Worm (Caenorhabditis elegans) whole organism, mixed stage, embryonic: ENCODE data around the gene cfp-1.
A peak's percentile ranks its signal among the peaks of the same experiment; 100 is the strongest.

ENCODE experiments used
- M03D4.4 ChIP-seq: sonication (generic microtip); optimal IDR thresholded peaks from 2 replicates; lab custom pipeline; 2017; ENCODE audit warnings: mild to moderate bottlenecking, missing genetic modification characterization, missing compliant biosample characterization
- bed-3 ChIP-seq: fragments of 200-800 bp; sonication (Bioruptor generic); optimal IDR thresholded peaks from 3 replicates; lab custom pipeline; 2018; ENCODE audit warnings: mild to moderate bottlenecking, missing genetic modification characterization, moderate library complexity, missing compliant biosample characterization
- blmp-1 ChIP-seq: fragments of 150-350 bp; optimal IDR thresholded peaks from 2 replicates; lab custom pipeline; 2014; ENCODE audit warnings: missing biosample characterization, missing genetic modification characterization
- ceh-39 ChIP-seq: fragments of 150-350 bp; optimal IDR thresholded peaks from 2 replicates; lab custom pipeline; 2014; ENCODE audit warnings: missing biosample characterization, missing genetic modification characterization
- ceh-43 ChIP-seq: fragments of 200-800 bp; sonication (Bioruptor generic); optimal IDR thresholded peaks from 2 replicates; lab custom pipeline; 2018; ENCODE audit warnings: mild to moderate bottlenecking, missing genetic modification characterization, moderate library complexity, missing compliant biosample characterization
- ces-1 ChIP-seq: fragments of 150-350 bp; optimal IDR thresholded peaks from 2 replicates; lab custom pipeline; 2014; ENCODE audit warnings: missing biosample characterization, missing genetic modification reagents, missing genetic modification characterization
- cnd-1 ChIP-seq: fragments of 200-800 bp; sonication (Bioruptor generic); optimal IDR thresholded peaks from 2 replicates; lab custom pipeline; 2018; ENCODE audit warnings: mild to moderate bottlenecking, missing genetic modification characterization, missing compliant biosample characterization
- drap-1 ChIP-seq: fragments of 200-800 bp; sonication (Bioruptor generic); optimal IDR thresholded peaks from 3 replicates; lab custom pipeline; 2018; ENCODE audit warnings: mild to moderate bottlenecking, missing genetic modification characterization, missing compliant biosample characterization
- elt-1 ChIP-seq: sonication (generic microtip); optimal IDR thresholded peaks from 2 replicates; lab custom pipeline; 2017; ENCODE audit warnings: missing genetic modification characterization, mild to moderate bottlenecking, missing compliant biosample characterization, antibody characterized with exemption, moderate library complexity, borderline replicate concordance; ENCODE audit not compliant: insufficient read depth
- elt-3 ChIP-seq: fragments of 150-350 bp; optimal IDR thresholded peaks from 2 replicates; lab custom pipeline; 2014; ENCODE audit warnings: missing biosample characterization, missing genetic modification characterization
- flh-1 ChIP-seq: fragments of 200-800 bp; sonication (Bioruptor generic); optimal IDR thresholded peaks from 2 replicates; lab custom pipeline; 2018; ENCODE audit warnings: mild to moderate bottlenecking, missing genetic modification characterization, moderate library complexity, missing compliant biosample characterization
- hlh-1 ChIP-seq: fragments of 150-350 bp; optimal IDR thresholded peaks from 2 replicates; lab custom pipeline; 2014; ENCODE audit warnings: missing biosample characterization, missing genetic modification reagents, missing genetic modification characterization
- lin-13 ChIP-seq: fragments of 150-350 bp; optimal IDR thresholded peaks from 2 replicates; lab custom pipeline; 2014; ENCODE audit warnings: missing biosample characterization, missing genetic modification characterization
- lin-32 ChIP-seq: fragments of 200-800 bp; sonication (Bioruptor generic); optimal IDR thresholded peaks from 2 replicates; lab custom pipeline; 2018; ENCODE audit warnings: mild to moderate bottlenecking, missing genetic modification characterization, missing compliant biosample characterization
- lsy-2 ChIP-seq: fragments of 150-350 bp; optimal IDR thresholded peaks from 2 replicates; lab custom pipeline; 2014; ENCODE audit warnings: missing biosample characterization, missing genetic modification characterization
- mab-5 ChIP-seq: fragments of 150-350 bp; optimal IDR thresholded peaks from 2 replicates; lab custom pipeline; 2014; ENCODE audit warnings: missing biosample characterization, missing genetic modification characterization
- mep-1 ChIP-seq: fragments of 150-350 bp; optimal IDR thresholded peaks from 2 replicates; lab custom pipeline; 2017; ENCODE audit warnings: missing biosample characterization, missing genetic modification reagents, missing genetic modification characterization, inconsistent platforms
- mls-2 ChIP-seq: sonication (generic microtip); optimal IDR thresholded peaks from 2 replicates; lab custom pipeline; 2016; ENCODE audit warnings: mild to moderate bottlenecking, missing genetic modification characterization, moderate library complexity, missing compliant biosample characterization
- nhr-12 ChIP-seq: fragments of 150-350 bp; optimal IDR thresholded peaks from 2 replicates; lab custom pipeline; 2014; ENCODE audit warnings: missing biosample characterization, missing genetic modification characterization
- nhr-2 ChIP-seq: fragments of 150-350 bp; optimal IDR thresholded peaks from 2 replicates; lab custom pipeline; 2014; ENCODE audit warnings: missing biosample characterization, missing genetic modification characterization
- nhr-237 ChIP-seq: fragments of 150-350 bp; optimal IDR thresholded peaks from 2 replicates; lab custom pipeline; 2014; ENCODE audit warnings: missing biosample characterization, missing genetic modification characterization
- nhr-28 ChIP-seq: fragments of 150-350 bp; optimal IDR thresholded peaks from 2 replicates; lab custom pipeline; 2014; ENCODE audit warnings: missing biosample characterization, missing genetic modification characterization
- nhr-76 ChIP-seq: sonication (generic microtip); optimal IDR thresholded peaks from 2 replicates; lab custom pipeline; 2017; ENCODE audit warnings: missing biosample characterization, missing genetic modification characterization
- pha-4 ChIP-seq: fragments of 150-350 bp; optimal IDR thresholded peaks from 2 replicates; lab custom pipeline; 2018; ENCODE audit warnings: missing biosample characterization, missing genetic modification reagents, missing genetic modification characterization
- snpc-4 ChIP-seq: fragments of 150-350 bp; optimal IDR thresholded peaks from 2 replicates; lab custom pipeline; 2014; ENCODE audit warnings: missing biosample characterization, missing genetic modification characterization
- sptf-1 ChIP-seq: sonication (generic microtip); optimal IDR thresholded peaks from 2 replicates; lab custom pipeline; 2017; ENCODE audit warnings: mild to moderate bottlenecking, missing genetic modification characterization, moderate library complexity, missing compliant biosample characterization
- tbx-8 ChIP-seq: fragments of 200-800 bp; sonication (Bioruptor generic); optimal IDR thresholded peaks from 2 replicates; lab custom pipeline; 2018; ENCODE audit warnings: mild to moderate bottlenecking, missing genetic modification characterization, moderate library complexity, missing compliant biosample characterization
- unc-120 ChIP-seq: sonication (generic microtip); optimal IDR thresholded peaks from 2 replicates; lab custom pipeline; 2017; ENCODE audit warnings: missing genetic modification characterization, missing compliant biosample characterization; ENCODE audit not compliant: poor library complexity, severe bottlenecking
- unc-62 ChIP-seq: fragments of 150-350 bp; optimal IDR thresholded peaks from 2 replicates; lab custom pipeline; 2014; ENCODE audit warnings: missing biosample characterization, missing genetic modification reagents, missing genetic modification characterization
- zip-8 ChIP-seq: fragments of 150-350 bp; optimal IDR thresholded peaks from 2 replicates; lab custom pipeline; 2014; ENCODE audit warnings: missing biosample characterization, missing genetic modification characterization
- ztf-11 ChIP-seq: fragments of 150-350 bp; optimal IDR thresholded peaks from 2 replicates; lab custom pipeline; 2014; ENCODE audit warnings: missing biosample characterization, missing genetic modification characterization

The cfp-1 gene

DNA sequence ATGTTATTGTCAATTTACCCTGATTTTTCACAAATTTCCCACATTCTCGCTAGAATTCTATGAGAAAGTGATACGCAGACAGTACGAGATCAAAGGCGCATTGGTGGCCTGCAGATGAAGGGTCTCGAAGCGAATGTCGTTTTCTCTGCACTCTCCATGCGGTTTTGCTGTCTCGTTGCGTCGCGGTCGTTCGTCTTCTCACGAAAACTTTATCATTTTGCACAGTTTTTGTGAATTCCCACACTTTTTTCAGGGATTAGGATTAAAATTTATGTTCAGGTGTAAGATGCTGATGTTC, 6.3 kb upstream of the cfp-1 start:
- TF ChIP-seq hlh-1 (tag; lab: Kevin White, UChicago) (peak; percentile 31), nhr-28 (tag; lab: Kevin White, UChicago) (no peak), mep-1 (peak; percentile 86), nhr-237 (tag; lab: Kevin White, UChicago) (peak; percentile 66), elt-1 (tag; lab: Kevin White, UChicago) (no peak), drap-1 (no peak), ceh-39 (tag; lab: Kevin White, UChicago) (peak; percentile 79), nhr-2 (tag; lab: Kevin White, UChicago) (no peak), lin-13 (tag; lab: Kevin White, UChicago) (peak; percentile 91), lsy-2 (peak; percentile 82), pha-4 (tag; lab: Kevin White, UChicago) (peak; percentile 95), ces-1 (GFP tag; lab: Kevin White, UChicago) (peak; percentile 68)
- TF ChIP-seq, all 35 proteins: peak for 8

DNA sequence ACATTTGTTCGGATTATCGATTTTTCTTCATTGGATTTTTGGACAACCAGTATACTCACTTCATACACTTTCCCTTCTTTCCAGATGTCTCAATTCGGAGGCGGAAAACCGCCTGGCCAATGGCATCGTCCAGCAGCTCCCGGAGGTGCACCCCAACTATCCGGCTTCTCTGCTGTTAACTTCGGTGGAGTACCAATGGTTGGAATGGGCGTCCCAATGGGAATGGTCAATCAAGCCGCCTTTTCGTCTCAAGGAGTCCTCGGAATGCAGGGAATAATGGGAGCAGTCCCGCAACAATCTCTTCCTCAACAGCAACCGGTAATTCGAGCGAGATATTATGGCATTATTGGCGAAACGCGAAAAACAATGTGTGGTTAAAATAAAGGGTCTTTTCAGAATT, 5.8 kb upstream of the cfp-1 start, which contains the start of gene ccar-1:
TSS of gene ccar-1 (plus strand) at position 83 of the 400 bp plus-strand sequence.
- TF ChIP-seq ztf-11 (no peak), ceh-39 (tag; lab: Kevin White, UChicago) (no peak), bed-3 (GFP tag; lab: Kevin White, UChicago) (no peak), nhr-28 (tag; lab: Kevin White, UChicago) (no peak), tbx-8 (GFP tag; lab: Kevin White, UChicago) (no peak), drap-1 (no peak), lin-32 (GFP tag; lab: Kevin White, UChicago) (peak; percentile 19)

DNA sequence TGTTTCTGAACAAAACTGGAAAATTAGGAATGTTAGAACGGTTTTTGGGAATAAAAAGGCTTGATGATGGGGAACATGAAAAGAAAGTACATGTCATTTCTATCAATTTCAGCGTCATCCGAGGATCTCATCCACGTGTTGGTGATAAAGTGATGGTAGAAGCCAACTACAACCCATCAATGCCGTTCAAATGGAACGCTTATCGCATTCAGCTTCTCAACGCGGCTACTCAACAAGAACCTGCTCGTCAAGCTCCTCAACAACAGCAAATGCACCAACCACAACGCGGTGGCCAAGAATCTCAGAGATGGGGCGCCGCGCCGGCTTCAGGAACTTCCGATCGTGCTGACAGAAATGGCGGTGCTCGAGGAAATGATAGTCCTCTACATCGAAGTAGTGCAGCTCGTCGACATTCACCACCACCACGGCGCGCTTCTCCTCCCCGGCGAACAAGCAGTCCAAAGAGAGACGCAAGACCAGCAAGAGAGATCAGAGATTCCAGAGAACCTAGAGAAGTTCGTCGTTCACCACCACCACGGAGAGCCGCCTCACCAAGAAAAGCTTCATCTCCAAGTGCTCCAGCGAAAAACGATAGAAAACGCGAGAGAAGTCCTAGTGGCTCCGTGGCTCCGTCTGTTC, 5.1 kb upstream of the cfp-1 start:
- TF ChIP-seq M03D4.4: no peak
- TF ChIP-seq cnd-1 (tag; lab: Kevin White, UChicago): no peak
- no peak for TF ChIP-seq ztf-11
- no peak for TF ChIP-seq tbx-8 (GFP tag; lab: Kevin White, UChicago)
- TF ChIP-seq nhr-2 (tag; lab: Kevin White, UChicago): no peak
- TF ChIP-seq nhr-237 (tag; lab: Kevin White, UChicago): no peak
- no peak for TF ChIP-seq ces-1 (GFP tag; lab: Kevin White, UChicago)
- TF ChIP-seq mep-1: no peak
- TF ChIP-seq elt-3 (tag; lab: Kevin White, UChicago): no peak
- TF ChIP-seq blmp-1: no peak
- no peak for TF ChIP-seq mls-2 (tag; lab: Kevin White, UChicago)
- no peak for TF ChIP-seq snpc-4
- TF ChIP-seq mab-5 (tag; lab: Kevin White, UChicago): no peak
- TF ChIP-seq nhr-76 (tag; lab: Kevin White, UChicago): no peak
- TF ChIP-seq unc-62 (GFP tag; lab: Kevin White, UChicago): no peak
- no peak for TF ChIP-seq flh-1
- TF ChIP-seq lsy-2: no peak
- no peak for TF ChIP-seq nhr-28 (tag; lab: Kevin White, UChicago)
- no peak for TF ChIP-seq ceh-43 (GFP tag; lab: Kevin White, UChicago)
- TF ChIP-seq bed-3 (GFP tag; lab: Kevin White, UChicago): no peak

DNA sequence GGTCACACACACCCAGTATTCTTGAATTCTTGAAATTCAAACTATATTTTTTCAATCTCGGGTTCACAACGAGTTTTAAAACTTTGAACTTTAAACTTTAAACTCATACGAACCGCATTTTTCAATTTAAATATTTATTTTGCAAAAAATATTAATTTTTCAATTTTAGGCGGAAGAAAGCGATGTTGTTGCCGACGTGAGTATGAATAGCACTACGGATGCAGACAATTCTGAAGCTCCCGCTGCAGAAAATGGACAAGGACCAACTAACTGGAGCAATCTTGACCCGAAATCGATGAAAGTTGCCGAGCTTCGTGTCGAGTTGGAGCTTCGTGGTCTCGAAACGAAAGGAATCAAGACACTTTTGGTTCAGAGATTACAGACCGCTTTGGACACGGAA, 2.8 kb upstream of the cfp-1 start:
- TF ChIP-seq ztf-11: no peak
- no peak for TF ChIP-seq mls-2 (tag; lab: Kevin White, UChicago)
- no peak for TF ChIP-seq nhr-237 (tag; lab: Kevin White, UChicago)
- no peak for TF ChIP-seq lin-32 (GFP tag; lab: Kevin White, UChicago)
- no peak for TF ChIP-seq ces-1 (GFP tag; lab: Kevin White, UChicago)
- TF ChIP-seq nhr-12 (tag; lab: Kevin White, UChicago): no peak
- no peak for TF ChIP-seq pha-4 (tag; lab: Kevin White, UChicago)
- TF ChIP-seq nhr-28 (tag; lab: Kevin White, UChicago): no peak
- no peak for TF ChIP-seq unc-120
- TF ChIP-seq zip-8 (tag; lab: Kevin White, UChicago): no peak
- TF ChIP-seq elt-1 (tag; lab: Kevin White, UChicago): no peak
- no peak for TF ChIP-seq drap-1
- TF ChIP-seq nhr-2 (tag; lab: Kevin White, UChicago): no peak
- TF ChIP-seq, all 35 proteins: peak for 0

DNA sequence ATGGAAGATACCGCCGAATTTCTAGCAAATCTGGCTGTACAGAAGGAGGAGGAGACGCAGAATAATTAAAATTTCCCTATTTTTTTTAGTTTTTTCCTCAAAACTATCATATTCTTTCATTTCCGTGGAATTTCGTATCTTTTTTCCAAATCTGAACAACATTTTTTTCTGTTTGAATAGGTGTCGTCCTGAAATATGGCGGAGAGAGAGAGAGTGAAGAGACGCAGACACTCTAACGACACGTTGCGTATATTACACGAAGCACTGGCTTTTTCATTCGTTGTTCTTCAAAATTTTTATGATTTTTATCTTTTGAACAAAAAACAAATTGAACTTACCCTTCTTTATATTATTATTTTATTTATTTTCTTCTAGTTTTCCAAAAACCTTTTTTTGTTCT, 5.7 kb downstream of the cfp-1 start:
- TF ChIP-seq sptf-1 (no peak), hlh-1 (tag; lab: Kevin White, UChicago) (no peak), unc-62 (GFP tag; lab: Kevin White, UChicago) (no peak), mls-2 (tag; lab: Kevin White, UChicago) (no peak), elt-1 (tag; lab: Kevin White, UChicago) (peak; percentile 10), tbx-8 (GFP tag; lab: Kevin White, UChicago) (no peak), ceh-43 (GFP tag; lab: Kevin White, UChicago) (no peak)
